Worm (Caenorhabditis elegans): ENCODE results near the gene nstp-7.

DNA sequence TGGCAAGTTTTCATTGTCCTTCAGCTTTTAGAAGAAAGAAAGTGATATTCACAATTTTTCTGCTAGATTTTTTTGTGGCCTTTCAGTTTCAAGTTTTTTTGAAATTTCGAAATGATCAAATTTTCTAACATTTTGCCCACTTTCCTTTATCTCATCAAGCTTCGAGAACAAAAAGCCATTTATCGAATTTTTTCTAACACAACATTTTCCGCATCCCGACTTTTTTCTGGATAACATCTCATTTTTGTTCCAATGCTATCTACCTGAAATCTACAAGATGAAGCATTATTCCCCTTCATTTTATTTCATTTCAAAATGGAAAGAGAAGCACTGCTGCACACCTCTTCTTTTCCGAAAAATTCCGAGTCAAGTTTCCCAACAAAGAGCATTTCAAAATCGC is 11.2 kb downstream of the nstp-7 start, which contains the start of gene ZK488.5:
- no peak for TF ChIP-seq ama-1 (optimal IDR thresholded peaks at IDR 0.05)
- no peak for TF ChIP-seq hmg-4 (GFP tag; optimal IDR thresholded peaks at IDR 0.05)
- TF ChIP-seq flt-1 (GFP tag; IDR thresholded peaks at IDR 0.05): no peak
- no peak for TF ChIP-seq ceh-13 (GFP tag; optimal IDR thresholded peaks at IDR 0.05)
